Worm (Caenorhabditis elegans): ENCODE results near the gene sre-39.

DNA sequence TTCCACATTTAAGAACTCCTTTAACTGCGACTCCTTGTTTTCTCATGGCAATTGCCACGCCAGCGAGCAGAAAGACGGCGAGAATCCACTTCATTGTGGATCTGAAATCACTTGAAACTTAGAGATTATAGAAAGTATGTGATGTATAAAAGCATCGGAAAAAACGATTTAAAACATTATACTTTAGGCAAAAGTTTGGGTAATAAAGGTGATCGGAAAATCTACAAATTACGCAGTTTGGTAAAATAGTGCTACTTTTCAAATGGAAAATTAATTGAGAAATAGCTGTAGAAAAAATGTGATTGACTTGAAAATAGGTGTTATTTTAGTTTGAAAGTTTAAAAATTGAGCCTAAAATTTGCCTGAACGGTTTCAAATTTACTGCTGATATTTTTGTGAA is 40.7 kb downstream of the sre-39 start, which contains the start of gene ttr-41:
- TF ChIP-seq egl-27 (tag; optimal IDR thresholded peaks at IDR 0.05) (no peak), mdl-1 (tag; optimal IDR thresholded peaks at IDR 0.05) (no peak), nhr-76 (tag; optimal IDR thresholded peaks at IDR 0.05) (no peak), ceh-16 (tag; optimal IDR thresholded peaks at IDR 0.05) (no peak)

Measured in whole organism, L3 larva.